Fruit fly (Drosophila melanogaster): ENCODE data around the gene tzn.

- no peak; the same call in 2 of the 3 replicates for TF ChIP-seq CG11093 (GFP tag; IDR thresholded peaks at IDR 0.05)
- 0 out of 2 replicates have a peak, but pooled peaks have one; percentile 48 for TF ChIP-seq aop (GFP tag; IDR thresholded peaks at IDR 0.05)
- peak; percentile 39 for TF ChIP-seq zf30C (GFP tag; optimal IDR thresholded peaks at IDR 0.05)
- peak; percentile 67 for TF ChIP-seq vfl (GFP tag; optimal IDR thresholded peaks at IDR 0.05)
- peak; percentile 88 for TF ChIP-seq CG6854 (GFP tag; optimal IDR thresholded peaks at IDR 0.05)
- TF ChIP-seq pum (GFP tag; optimal IDR thresholded peaks at IDR 0.05), result peak; percentile 66
- peak; percentile 95 for TF ChIP-seq CG17328 (GFP tag; IDR thresholded peaks at IDR 0.05)
These were observed at the start of gene tzn, which contains the start of gene CG3698 for dm6 chr3L:20798325-20798846.
